Worm (Caenorhabditis elegans): Measurements from ENCODE around the gene fbxb-95.
A peak's percentile ranks its signal among the peaks of the same experiment; 100 is the strongest.

fbxb-95 gene

ce11 chrII:1842894-1843293 lies 11.3 kb upstream of the fbxb-95 start, which contains the start of the genes C52E2.5 and C52E2.4 (continued):
- TF ChIP-seq ceh-82 (tag; optimal IDR thresholded peaks at IDR 0.05) (no peak), mxl-2 (GFP tag; conservative IDR thresholded peaks at IDR 0.05) (no peak), Y5F2A.4 (GFP tag; optimal IDR thresholded peaks at IDR 0.05) (no peak), ceh-62 (tag; optimal IDR thresholded peaks at IDR 0.05) (no peak), R02D3.7 (tag; optimal IDR thresholded peaks at IDR 0.05) (no peak), aly-2 (tag; optimal IDR thresholded peaks at IDR 0.05) (no peak), nhr-237 (tag; optimal IDR thresholded peaks at IDR 0.05) (no peak), F26F4.8 (GFP tag; conservative IDR thresholded peaks at IDR 0.05) (no peak), snpc-1.2 (GFP tag; IDR thresholded peaks at IDR 0.05) (no peak), ctbp-1 (GFP tag; IDR thresholded peaks at IDR 0.05) (no peak), ces-1 (GFP tag; optimal IDR thresholded peaks at IDR 0.05) (no peak), hmg-1.1 (GFP tag; IDR thresholded peaks at IDR 0.05) (no peak), dmd-8 (GFP tag; IDR thresholded peaks at IDR 0.05) (no peak), zfp-3 (GFP tag; conservative IDR thresholded peaks at IDR 0.05) (no peak), madf-9 (GFP tag; conservative IDR thresholded peaks at IDR 0.05) (no peak), lin-15B (tag; optimal IDR thresholded peaks at IDR 0.05) (no peak), unc-62 (GFP tag; optimal IDR thresholded peaks at IDR 0.05 in 1 of 2) (no peak), unc-62 (tag; optimal IDR thresholded peaks at IDR 0.05) (no peak), duxl-1 (tag; optimal IDR thresholded peaks at IDR 0.05; ENCODE audit: poor library complexity) (peak; percentile 49), F44E2.7 (GFP tag; IDR thresholded peaks at IDR 0.05) (no peak)

- no peak for TF ChIP-seq mdl-1 (tag; optimal IDR thresholded peaks at IDR 0.05)
- no peak for TF ChIP-seq nhr-6 (tag; optimal IDR thresholded peaks at IDR 0.05)
- TF ChIP-seq lin-39 (tag; optimal IDR thresholded peaks at IDR 0.05): no peak
Measured at ce11 chrII:1844552-1844951, 9.6 kb upstream of the fbxb-95 start.

- TF ChIP-seq unc-62 (GFP tag; optimal IDR thresholded peaks at IDR 0.05 in 1 of 2) (peak in 1 of 2 experiments; percentile 10), unc-62 (tag; optimal IDR thresholded peaks at IDR 0.05) (no peak), egl-43 (GFP tag; IDR thresholded peaks at IDR 0.05) (0 out of 2 replicates have a peak, but pooled peaks have one; percentile 51), duxl-1 (tag; optimal IDR thresholded peaks at IDR 0.05; ENCODE audit: poor library complexity) (peak; percentile 91), daf-19 (GFP tag; conservative IDR thresholded peaks at IDR 0.05) (no peak)
Measured at ce11 chrII:1848109-1848508, 6.1 kb upstream of the fbxb-95 start, which contains the start of gene fbxb-97. TSS of gene fbxb-97 (minus strand) at chrII:1848161.

ce11 chrII:1850299-1850698 lies 3.9 kb upstream of the fbxb-95 start, which contains the start of gene fbxb-96:
TSS of gene fbxb-96 (minus strand) at chrII:1850399.
- TF ChIP-seq zag-1 (tag; optimal IDR thresholded peaks at IDR 0.05) (no peak), gei-8 (GFP tag; optimal IDR thresholded peaks at IDR 0.05) (no peak), F10B5.3 (tag; optimal IDR thresholded peaks at IDR 0.05) (no peak), nhr-102 (tag; optimal IDR thresholded peaks at IDR 0.05) (no peak), unc-130 (GFP tag; optimal IDR thresholded peaks at IDR 0.05) (no peak), ZK337.2 (GFP tag; IDR thresholded peaks at IDR 0.05) (no peak), ama-1 (optimal IDR thresholded peaks at IDR 0.05) (no peak)

- peak; percentile 6 for TF ChIP-seq hlh-11 (tag; optimal IDR thresholded peaks at IDR 0.05)
- TF ChIP-seq Y105C5A.15 (GFP tag; IDR thresholded peaks at IDR 0.05): no peak
Measured at ce11 chrII:1850840-1851294, 3.3 kb upstream of the fbxb-95 start, which contains the start of gene C52E2.3. TSS of gene C52E2.3 (plus strand) at chrII:1851244.

Data from whole organism, L4 larva.